Worm (Caenorhabditis elegans) whole organism, L4 larva: ENCODE measurements around the gene ceh-19.
A peak's percentile ranks its signal among the peaks of the same experiment; 100 is the strongest.

ENCODE experiments used
- D1046.2 ChIP-seq: fragments of 200-800 bp; sonication (Bioruptor generic); IDR thresholded peaks from 2 replicates; pipeline ENCODE4 v1.3.6; 2022; ENCODE audit warnings: missing genetic modification characterization, missing compliant biosample characterization
- F49E8.2 ChIP-seq: sonication (generic microtip); optimal IDR thresholded peaks from 2 replicates; lab custom pipeline; 2016; ENCODE audit warnings: missing compliant biosample characterization, mild to moderate bottlenecking, missing genetic modification characterization, borderline replicate concordance
- R02D3.7 ChIP-seq: fragments of 150-350 bp; sonication (generic microtip); optimal IDR thresholded peaks from 3 replicates; lab custom pipeline; 2014; ENCODE audit warnings: missing biosample characterization, missing genetic modification characterization
- Y105C5A.15 ChIP-seq: fragments of 200-800 bp; sonication (Bioruptor generic); IDR thresholded peaks from 2 replicates; pipeline ENCODE4 v1.3.6; 2022; ENCODE audit warnings: missing genetic modification characterization, missing compliant biosample characterization
- Y5F2A.4 ChIP-seq: fragments of 200-800 bp; sonication (Bioruptor generic); optimal IDR thresholded peaks from 2 replicates; lab custom pipeline; 2018; ENCODE audit warnings: mild to moderate bottlenecking, missing genetic modification characterization, missing compliant biosample characterization
- Y75B8A.6 ChIP-seq: fragments of 200-800 bp; sonication (Bioruptor generic); IDR thresholded peaks from 2 replicates; pipeline ENCODE4 v1.3.6; 2022; ENCODE audit warnings: missing genetic modification reagents, missing genetic modification characterization, missing compliant biosample characterization
- aly-2 ChIP-seq: sonication (generic microtip); optimal IDR thresholded peaks from 2 replicates; lab custom pipeline; 2018; ENCODE audit warnings: missing biosample characterization, missing genetic modification characterization
- arid-1 ChIP-seq: fragments of 200-800 bp; sonication (Bioruptor generic); conservative IDR thresholded peaks from 2 replicates; pipeline ENCODE4 v1.3.6; 2022; ENCODE audit warnings: missing genetic modification reagents, missing genetic modification characterization, missing compliant biosample characterization
- attf-4 ChIP-seq: sonication (generic microtip); optimal IDR thresholded peaks from 3 replicates; lab custom pipeline; 2017; ENCODE audit warnings: missing biosample characterization, missing genetic modification characterization
- ceh-20 ChIP-seq: fragments of 200-800 bp; sonication (Bioruptor generic); IDR thresholded peaks from 2 replicates; pipeline ENCODE4 v1.3.6; 2022; ENCODE audit warnings: missing genetic modification reagents, missing genetic modification characterization, missing compliant biosample characterization
- ceh-28 ChIP-seq: fragments of 150-350 bp; optimal IDR thresholded peaks from 2 replicates; lab custom pipeline; 2014; ENCODE audit warnings: missing biosample characterization, missing genetic modification reagents, missing genetic modification characterization
- ceh-32 ChIP-seq: sonication (generic microtip); optimal IDR thresholded peaks from 2 replicates; lab custom pipeline; 2016; ENCODE audit warnings: mild to moderate bottlenecking, missing genetic modification characterization, missing compliant biosample characterization; ENCODE audit not compliant: poor library complexity
- ceh-62 ChIP-seq: sonication (generic microtip); optimal IDR thresholded peaks from 2 replicates; lab custom pipeline; 2017; ENCODE audit warnings: missing biosample characterization, missing genetic modification characterization
- ceh-82 ChIP-seq: sonication (generic microtip); optimal IDR thresholded peaks from 2 replicates; lab custom pipeline; 2017; ENCODE audit warnings: missing biosample characterization, missing genetic modification characterization
- ctbp-1 ChIP-seq: fragments of 200-800 bp; sonication (Bioruptor generic); IDR thresholded peaks from 2 replicates; pipeline ENCODE4 v1.3.6; 2022; ENCODE audit warnings: missing genetic modification reagents, missing genetic modification characterization, missing compliant biosample characterization
- daf-16 ChIP-seq, 3 experiments: sonication (generic microtip); optimal IDR thresholded peaks; 2 replicates each; lab custom pipeline; 2016 to 2017; ENCODE audit warnings: missing genetic modification characterization in 3 of 3, missing genetic modification reagents in 3 of 3, mild to moderate bottlenecking in 2 of 3, missing compliant biosample characterization in 2 of 3, missing biosample characterization in 1 of 3, moderate library complexity in 1 of 3
- daf-19 ChIP-seq: fragments of 200-800 bp; sonication (Bioruptor generic); conservative IDR thresholded peaks from 2 replicates; pipeline ENCODE4 v1.3.6; 2022; ENCODE audit warnings: missing genetic modification characterization, missing compliant biosample characterization
- daf-8 ChIP-seq: fragments of 200-800 bp; sonication (Bioruptor generic); IDR thresholded peaks from 2 replicates; pipeline ENCODE4 v1.3.6; 2022; ENCODE audit warnings: missing genetic modification characterization, missing compliant biosample characterization
- dmd-6 ChIP-seq: fragments of 200-800 bp; sonication (Bioruptor generic); IDR thresholded peaks from 2 replicates; pipeline ENCODE4 v1.3.6; 2022; ENCODE audit warnings: missing genetic modification reagents, missing genetic modification characterization, missing compliant biosample characterization
- dmd-8 ChIP-seq: fragments of 200-800 bp; sonication (Bioruptor generic); IDR thresholded peaks from 2 replicates; pipeline ENCODE4 v1.3.6; 2022; ENCODE audit warnings: missing genetic modification characterization, missing compliant biosample characterization
- dpl-1 ChIP-seq: fragments of 150-350 bp; optimal IDR thresholded peaks from 2 replicates; lab custom pipeline; 2014; ENCODE audit warnings: missing biosample characterization, missing genetic modification reagents, missing genetic modification characterization
- dve-1 ChIP-seq: sonication (generic microtip); optimal IDR thresholded peaks from 2 replicates; lab custom pipeline; 2017; ENCODE audit warnings: antibody characterized with exemption, mild to moderate bottlenecking, missing genetic modification characterization, missing compliant biosample characterization; ENCODE audit not compliant: insufficient read depth
- egl-27 ChIP-seq: sonication (generic microtip); optimal IDR thresholded peaks from 3 replicates; lab custom pipeline; 2017; ENCODE audit warnings: missing biosample characterization, missing genetic modification reagents, missing genetic modification characterization
- gei-8 ChIP-seq: fragments of 200-800 bp; sonication (Bioruptor generic); optimal IDR thresholded peaks from 2 replicates; lab custom pipeline; 2018; ENCODE audit warnings: mild to moderate bottlenecking, missing genetic modification characterization, missing compliant biosample characterization
- hmg-1.1 ChIP-seq: fragments of 200-800 bp; sonication (Bioruptor generic); IDR thresholded peaks from 2 replicates; pipeline ENCODE4 v1.3.6; 2022; ENCODE audit warnings: missing genetic modification reagents, missing genetic modification characterization, missing compliant biosample characterization
- jun-1 ChIP-seq: fragments of 150-350 bp; optimal IDR thresholded peaks from 2 replicates; lab custom pipeline; 2014; ENCODE audit warnings: missing biosample characterization, missing genetic modification reagents, missing genetic modification characterization
- lim-7 ChIP-seq: fragments of 200-800 bp; sonication (Bioruptor generic); IDR thresholded peaks from 2 replicates; pipeline ENCODE4 v1.3.6; 2022; ENCODE audit warnings: missing genetic modification characterization, missing compliant biosample characterization
- lin-1 ChIP-seq: fragments of 200-800 bp; sonication (Bioruptor generic); IDR thresholded peaks from 2 replicates; pipeline ENCODE4 v1.3.6; 2022; ENCODE audit warnings: missing genetic modification reagents, missing genetic modification characterization, missing compliant biosample characterization
- lin-15B ChIP-seq: fragments of 150-350 bp; sonication (generic microtip); optimal IDR thresholded peaks from 3 replicates; lab custom pipeline; 2014; ENCODE audit warnings: missing biosample characterization, missing genetic modification characterization
- lin-29 ChIP-seq: fragments of 200-800 bp; sonication (Bioruptor generic); IDR thresholded peaks from 2 replicates; pipeline ENCODE4 v1.3.6; 2022; ENCODE audit warnings: missing genetic modification reagents, missing genetic modification characterization, missing compliant biosample characterization
- lir-3 ChIP-seq: sonication (generic microtip); optimal IDR thresholded peaks from 2 replicates; lab custom pipeline; 2016; ENCODE audit warnings: mild to moderate bottlenecking, missing genetic modification characterization, missing compliant biosample characterization
- lsy-2 ChIP-seq, 2 experiments: fragments of 150-350 bp in 1 of 2; sonication (generic microtip) in 1 of 2; optimal IDR thresholded peaks; 2 replicates each; lab custom pipeline; 2014 to 2017; ENCODE audit warnings: missing biosample characterization in 2 of 2, missing genetic modification characterization in 2 of 2
- mdt-29 ChIP-seq: fragments of 200-800 bp; sonication (Bioruptor generic); IDR thresholded peaks from 2 replicates; pipeline ENCODE4 v1.3.6; 2022; ENCODE audit warnings: missing genetic modification reagents, missing genetic modification characterization, missing compliant biosample characterization
- mxl-2 ChIP-seq: fragments of 200-800 bp; sonication (Bioruptor generic); conservative IDR thresholded peaks from 2 replicates; pipeline ENCODE4 v1.3.6; 2022; ENCODE audit warnings: missing genetic modification reagents, missing genetic modification characterization, missing compliant biosample characterization
- nhr-11 ChIP-seq: fragments of 150-350 bp; optimal IDR thresholded peaks from 2 replicates; lab custom pipeline; 2014; ENCODE audit warnings: missing biosample characterization, missing genetic modification characterization
- nhr-237 ChIP-seq: sonication (generic microtip); optimal IDR thresholded peaks from 2 replicates; lab custom pipeline; 2017; ENCODE audit warnings: missing biosample characterization, missing genetic modification characterization
- nhr-41 ChIP-seq: fragments of 200-800 bp; sonication (Bioruptor generic); IDR thresholded peaks from 2 replicates; pipeline ENCODE4 v1.3.6; 2022; ENCODE audit warnings: missing genetic modification reagents, missing genetic modification characterization, missing compliant biosample characterization
- nhr-6 ChIP-seq: fragments of 150-350 bp; optimal IDR thresholded peaks from 2 replicates; lab custom pipeline; 2014; ENCODE audit warnings: missing biosample characterization, missing genetic modification characterization
- php-3 ChIP-seq: fragments of 200-800 bp; sonication (Bioruptor generic); IDR thresholded peaks from 2 replicates; pipeline ENCODE4 v1.3.6; 2022; ENCODE audit warnings: missing genetic modification reagents, missing genetic modification characterization, missing compliant biosample characterization
- saeg-2 ChIP-seq: fragments of 200-800 bp; sonication (Bioruptor generic); IDR thresholded peaks from 2 replicates; pipeline ENCODE4 v1.3.6; 2022; ENCODE audit warnings: missing genetic modification reagents, missing genetic modification characterization, missing compliant biosample characterization
- sdz-12 ChIP-seq: fragments of 200-800 bp; sonication (Bioruptor generic); optimal IDR thresholded peaks from 2 replicates; lab custom pipeline; 2018; ENCODE audit warnings: mild to moderate bottlenecking, missing genetic modification characterization, missing compliant biosample characterization
- set-16 ChIP-seq: fragments of 200-800 bp; sonication (Bioruptor generic); IDR thresholded peaks from 2 replicates; pipeline ENCODE4 v1.3.6; 2022; ENCODE audit warnings: missing genetic modification reagents, missing genetic modification characterization, missing compliant biosample characterization
- skn-1 ChIP-seq: fragments of 150-350 bp; optimal IDR thresholded peaks from 2 replicates; lab custom pipeline; 2014; ENCODE audit warnings: missing biosample characterization, missing genetic modification characterization
- snpc-1.2 ChIP-seq: fragments of 200-800 bp; sonication (Bioruptor generic); IDR thresholded peaks from 2 replicates; pipeline ENCODE4 v1.3.6; 2022; ENCODE audit warnings: missing genetic modification reagents, missing genetic modification characterization, missing compliant biosample characterization
- snpc-4 ChIP-seq: fragments of 150-350 bp; optimal IDR thresholded peaks from 2 replicates; lab custom pipeline; 2014; ENCODE audit warnings: missing biosample characterization, missing genetic modification characterization
- spr-1 ChIP-seq: sonication (generic microtip); optimal IDR thresholded peaks from 2 replicates; lab custom pipeline; 2016; ENCODE audit warnings: mild to moderate bottlenecking, missing genetic modification characterization, missing compliant biosample characterization
- spr-3 ChIP-seq: fragments of 200-800 bp; sonication (Bioruptor generic); optimal IDR thresholded peaks from 2 replicates; lab custom pipeline; 2018; ENCODE audit warnings: mild to moderate bottlenecking, missing genetic modification characterization, missing compliant biosample characterization
- tra-1 ChIP-seq: fragments of 200-800 bp; sonication (Bioruptor generic); IDR thresholded peaks from 2 replicates; pipeline ENCODE4 v1.3.6; 2022; ENCODE audit warnings: missing genetic modification reagents, missing genetic modification characterization, missing compliant biosample characterization
- unc-130 ChIP-seq: sonication (generic microtip); optimal IDR thresholded peaks from 2 replicates; lab custom pipeline; 2016; ENCODE audit warnings: missing genetic modification reagents, missing genetic modification characterization, missing compliant biosample characterization
- vab-7 ChIP-seq: fragments of 200-800 bp; sonication (Bioruptor generic); IDR thresholded peaks from 2 replicates; pipeline ENCODE4 v1.3.6; 2022; ENCODE audit warnings: missing genetic modification reagents, missing genetic modification characterization, missing compliant biosample characterization
- zip-2 ChIP-seq: fragments of 150-350 bp; optimal IDR thresholded peaks from 2 replicates; lab custom pipeline; 2014; ENCODE audit warnings: missing biosample characterization, missing genetic modification characterization
- ztf-7 ChIP-seq: fragments of 150-350 bp; optimal IDR thresholded peaks from 2 replicates; lab custom pipeline; 2014; ENCODE audit warnings: missing biosample characterization, missing genetic modification characterization

The ceh-19 gene

ce11 chrIV:7910197-7910735, 45.5 kb downstream of the ceh-19 start, which contains the start of the genes npp-27 and ntl-4 (continued):
- TF ChIP-seq nhr-11 (tag; lab: Kevin White, UChicago) = no peak
- no peak for TF ChIP-seq nhr-6 (tag; lab: Kevin White, UChicago)
- TF ChIP-seq Y75B8A.6 (GFP tag; lab: Robert Waterston, UW) = no peak
- TF ChIP-seq mxl-2 (GFP tag; lab: Robert Waterston, UW) = no peak
- no peak for TF ChIP-seq nhr-41
- no peak for TF ChIP-seq daf-8 (GFP tag; lab: Robert Waterston, UW)
- TF ChIP-seq saeg-2 (GFP tag; lab: Robert Waterston, UW) = no peak
- TF ChIP-seq hmg-1.1 (GFP tag; lab: Robert Waterston, UW) = 0 out of 2 replicates have a peak, but pooled peaks have one; percentile 27
- TF ChIP-seq snpc-1.2 (GFP tag; lab: Robert Waterston, UW) = no peak
- no peak for TF ChIP-seq tra-1
- no peak for TF ChIP-seq vab-7 (GFP tag; lab: Robert Waterston, UW)
- no peak for TF ChIP-seq ceh-20 (GFP tag; lab: Robert Waterston, UW)
- TF ChIP-seq lim-7 = no peak
- no peak for TF ChIP-seq unc-130 (GFP tag; lab: Kevin White, UChicago)
- no peak for TF ChIP-seq lin-29 (GFP tag; lab: Robert Waterston, UW)
- no peak for TF ChIP-seq ztf-7 (tag; lab: Kevin White, UChicago)
- no peak for TF ChIP-seq spr-1
- peak; percentile 3 for TF ChIP-seq dve-1 (tag; lab: Kevin White, UChicago)
- TF ChIP-seq F49E8.2 (tag; lab: Kevin White, UChicago) = no peak
- no peak for TF ChIP-seq ceh-28 (tag; lab: Kevin White, UChicago)
- TF ChIP-seq ceh-82 (tag; lab: Kevin White, UChicago) = no peak
- no peak for TF ChIP-seq zip-2 (tag; lab: Kevin White, UChicago)
- TF ChIP-seq attf-4 (tag; lab: Kevin White, UChicago) = no peak
- TF ChIP-seq sdz-12 (GFP tag; lab: Kevin White, UChicago) = no peak
- TF ChIP-seq spr-3 = no peak
- TF ChIP-seq dmd-8 (GFP tag; lab: Robert Waterston, UW) = no peak
- no peak for TF ChIP-seq Y105C5A.15 (GFP tag; lab: Robert Waterston, UW)
- TF ChIP-seq daf-19 (GFP tag; lab: Robert Waterston, UW) = no peak
- 0 out of 2 replicates have a peak, but pooled peaks have one; percentile 43 for TF ChIP-seq ctbp-1 (GFP tag; lab: Robert Waterston, UW)
- peak in 1 of 2 experiments; percentile 60 for TF ChIP-seq lsy-2 (tag; optimal IDR thresholded peaks at IDR 0.05; lab: Kevin White, UChicago)
- TF ChIP-seq dpl-1 = no peak
- no peak for TF ChIP-seq ceh-62
- no peak for TF ChIP-seq set-16 (GFP tag; lab: Robert Waterston, UW)
- TF ChIP-seq arid-1 (GFP tag; lab: Robert Waterston, UW) = no peak
- TF ChIP-seq egl-27 (tag; lab: Kevin White, UChicago) = no peak
- TF ChIP-seq lin-1 (GFP tag; lab: Robert Waterston, UW) = no peak
- TF ChIP-seq nhr-237 (tag; lab: Kevin White, UChicago) = no peak
- TF ChIP-seq php-3 (GFP tag; lab: Robert Waterston, UW) = no peak
- TF ChIP-seq aly-2 = no peak
- no peak for TF ChIP-seq lir-3 (tag; lab: Kevin White, UChicago)
- TF ChIP-seq jun-1 = no peak
- TF ChIP-seq snpc-4 (tag; lab: Kevin White, UChicago) = no peak
- no peak for TF ChIP-seq lin-15B
- TF ChIP-seq daf-16 (GFP tag; optimal IDR thresholded peaks at IDR 0.05; lab: Kevin White, UChicago) = no peak
- TF ChIP-seq daf-16 (tag; optimal IDR thresholded peaks at IDR 0.05; lab: Kevin White, UChicago) = peak; percentile 42
- 0 out of 2 replicates have a peak, but pooled peaks have one; percentile 5 for TF ChIP-seq dmd-6 (GFP tag; lab: Robert Waterston, UW)
- no peak for TF ChIP-seq D1046.2
- TF ChIP-seq Y5F2A.4 = no peak
- TF ChIP-seq ceh-32 (tag; lab: Kevin White, UChicago) = no peak
- TF ChIP-seq gei-8 (GFP tag; lab: Kevin White, UChicago) = no peak
- no peak for TF ChIP-seq mdt-29 (GFP tag; lab: Robert Waterston, UW)
- TF ChIP-seq R02D3.7 = no peak
- no peak for TF ChIP-seq skn-1 (tag; lab: Kevin White, UChicago)
